Worm (Caenorhabditis elegans): Measurements from ENCODE around the gene apc-10.
A peak's percentile ranks its signal among the peaks of the same experiment; 100 is the strongest.

Gene apc-10

DNA sequence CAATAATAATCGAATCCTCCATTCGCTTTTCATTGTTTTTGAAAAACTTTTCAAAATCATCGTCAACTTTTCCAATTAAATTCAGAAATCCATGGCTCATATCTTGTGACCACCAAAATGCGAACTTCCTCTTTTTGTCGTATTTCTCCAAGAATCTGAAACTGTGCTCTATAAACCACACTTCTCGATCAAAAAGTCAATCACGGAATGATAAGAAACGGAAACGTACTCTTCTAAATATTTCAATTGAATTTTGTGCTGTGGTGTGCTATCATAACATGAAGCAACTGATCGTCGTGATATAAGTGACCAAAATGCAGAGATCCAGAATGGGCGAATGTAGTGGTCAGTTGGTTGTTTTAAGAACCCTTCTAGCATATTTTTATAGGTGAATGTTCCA, 21.5 kb downstream of the apc-10 start (continued):
- TF ChIP-seq lsy-2 (tag; optimal IDR thresholded peaks at IDR 0.05) = no peak
- TF ChIP-seq sdz-12 (GFP tag; optimal IDR thresholded peaks at IDR 0.05) = no peak
- TF ChIP-seq lin-15B (tag; optimal IDR thresholded peaks at IDR 0.05) = no peak
- no peak for TF ChIP-seq ZK337.2 (GFP tag; IDR thresholded peaks at IDR 0.05)
- peak; percentile 58 for TF ChIP-seq nhr-28 (tag; optimal IDR thresholded peaks at IDR 0.05)
- no peak for TF ChIP-seq ctbp-1 (GFP tag; IDR thresholded peaks at IDR 0.05)
- no peak for TF ChIP-seq ceh-44 (GFP tag; IDR thresholded peaks at IDR 0.05)
- TF ChIP-seq aha-1 (tag) = peak; percentile 43
- TF ChIP-seq zag-1 (tag; optimal IDR thresholded peaks at IDR 0.05) = no peak

ce11 chrV:10402804-10403203, 23.3 kb downstream of the apc-10 start, which contains the start of gene F15H10.8:
Gene F15H10.8, minus strand, starts transcription at chrV:10402904.
- TF ChIP-seq unc-62 (GFP tag; optimal IDR thresholded peaks at IDR 0.05 in 1 of 2) (peak in 1 of 2 experiments; percentile 31), unc-62 (tag; optimal IDR thresholded peaks at IDR 0.05) (no peak), lin-29 (GFP tag; IDR thresholded peaks at IDR 0.05) (no peak)

DNA sequence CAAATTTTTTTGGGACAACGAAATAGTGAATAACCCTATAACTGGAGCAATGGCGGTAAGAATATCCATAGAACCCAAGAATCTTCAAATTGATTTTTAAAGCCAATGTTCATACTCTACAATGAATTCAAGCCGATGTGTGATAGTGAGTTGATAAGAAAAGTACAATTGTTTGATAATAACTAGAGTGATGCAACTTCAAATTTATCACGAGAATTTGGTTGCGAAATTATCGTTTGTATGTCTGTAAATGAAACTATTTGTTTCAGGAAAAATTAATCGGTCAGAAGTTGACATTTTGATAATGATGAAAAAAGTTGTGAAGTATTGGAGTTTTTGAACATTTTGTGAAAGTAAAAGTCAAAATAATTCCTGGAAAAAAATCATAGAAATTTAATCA, 26.9 kb downstream of the apc-10 start:
- TF ChIP-seq mdl-1 (tag; optimal IDR thresholded peaks at IDR 0.05) (peak in 1 of 2 experiments; percentile 19), dve-1 (tag; optimal IDR thresholded peaks at IDR 0.05; ENCODE audit: insufficient read depth) (peak; percentile 91), pha-4 (GFP tag; IDR thresholded peaks at IDR 0.05) (0 out of 2 replicates have a peak, but pooled peaks have one; percentile 24), pha-4 (tag; optimal IDR thresholded peaks at IDR 0.05) (no peak), vab-7 (GFP tag; IDR thresholded peaks at IDR 0.05) (no peak), egl-43 (GFP tag; IDR thresholded peaks at IDR 0.05) (no peak), mxl-2 (GFP tag; conservative IDR thresholded peaks at IDR 0.05) (no peak), mes-2 (tag; optimal IDR thresholded peaks at IDR 0.05; ENCODE audit: poor library complexity, severe bottlenecking) (no peak), ztf-7 (tag; optimal IDR thresholded peaks at IDR 0.05) (peak; percentile 51), F26F4.8 (GFP tag; conservative IDR thresholded peaks at IDR 0.05) (no peak), ceh-28 (tag; optimal IDR thresholded peaks at IDR 0.05) (no peak), F10B5.3 (tag; optimal IDR thresholded peaks at IDR 0.05) (no peak), fos-1 (tag; optimal IDR thresholded peaks at IDR 0.05) (no peak), mdt-29 (GFP tag; IDR thresholded peaks at IDR 0.05) (no peak), duxl-1 (tag; optimal IDR thresholded peaks at IDR 0.05; ENCODE audit: poor library complexity) (no peak), Y5F2A.4 (GFP tag; optimal IDR thresholded peaks at IDR 0.05) (no peak), nhr-48 (tag; optimal IDR thresholded peaks at IDR 0.05) (no peak), T20F7.1 (GFP tag; optimal IDR thresholded peaks at IDR 0.05) (no peak), spr-1 (tag; optimal IDR thresholded peaks at IDR 0.05) (no peak), zfp-2 (tag; optimal IDR thresholded peaks at IDR 0.05) (no peak), lin-38 (GFP tag; IDR thresholded peaks at IDR 0.05) (no peak), ZK546.5 (tag; optimal IDR thresholded peaks at IDR 0.05) (no peak), ama-1 (optimal IDR thresholded peaks at IDR 0.05) (no peak), Y75B8A.6 (GFP tag; IDR thresholded peaks at IDR 0.05) (no peak), mep-1 (tag; optimal IDR thresholded peaks at IDR 0.05) (no peak), ceh-62 (tag; optimal IDR thresholded peaks at IDR 0.05) (no peak), dmd-6 (GFP tag; IDR thresholded peaks at IDR 0.05) (peak; percentile 93), set-16 (GFP tag; IDR thresholded peaks at IDR 0.05) (no peak), zfp-3 (GFP tag; conservative IDR thresholded peaks at IDR 0.05) (no peak), madf-9 (GFP tag; conservative IDR thresholded peaks at IDR 0.05) (no peak), nhr-42 (GFP tag; IDR thresholded peaks at IDR 0.05) (no peak), dmd-8 (GFP tag; IDR thresholded peaks at IDR 0.05) (no peak), nhr-10 (tag; optimal IDR thresholded peaks at IDR 0.05) (peak; percentile 42), F44E2.7 (GFP tag; IDR thresholded peaks at IDR 0.05) (no peak), ztf-11 (tag; optimal IDR thresholded peaks at IDR 0.05) (no peak), ceh-82 (tag; optimal IDR thresholded peaks at IDR 0.05) (no peak), T26A8.4 (GFP tag; IDR thresholded peaks at IDR 0.05) (no peak), php-3 (GFP tag; IDR thresholded peaks at IDR 0.05) (0 out of 2 replicates have a peak, but pooled peaks have one; percentile 32)
